Worm (Caenorhabditis elegans) whole organism, L4/young adult: ENCODE measurements around the gene C27D8.3.

Experiments used
- W03F9.2 ChIP-seq: fragments of 150-350 bp; optimal IDR thresholded peaks from 2 replicates; lab custom pipeline; 2014; ENCODE audit warnings: missing biosample characterization, missing genetic modification characterization
- him-1 ChIP-seq: sonication (generic microtip); optimal IDR thresholded peaks from 2 replicates; lab custom pipeline; 2016; ENCODE audit warnings: missing genotype, missing genetic modification reagents, missing genetic modification characterization, missing compliant biosample characterization

DNA sequence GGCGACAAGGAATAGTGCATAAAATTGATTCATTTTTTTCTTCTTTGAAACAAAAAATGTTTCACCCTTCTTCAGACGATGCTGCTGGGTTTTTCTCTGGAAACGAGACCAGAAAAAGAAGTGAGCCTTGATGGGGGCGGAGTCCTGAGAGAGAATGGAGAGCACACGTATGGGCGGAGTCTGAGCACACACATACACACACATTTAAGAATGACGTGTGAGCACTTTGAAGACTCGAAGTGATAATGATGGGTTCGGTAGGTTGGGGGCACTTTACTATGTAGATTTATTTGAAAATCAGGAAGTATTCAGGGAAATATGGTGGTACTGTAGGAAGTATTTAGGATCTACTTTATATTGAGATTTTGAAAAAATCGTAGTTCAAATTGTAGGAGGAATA, 45.9 kb upstream of the C27D8.3 start, which contains the start of gene flp-9:
- no peak for TF ChIP-seq him-1 (tag; lab: Kevin White, UChicago)
- no peak for TF ChIP-seq W03F9.2 (tag; lab: Kevin White, UChicago)
